Worm (Caenorhabditis elegans): Measurements from ENCODE around the gene ZK813.7.

DNA sequence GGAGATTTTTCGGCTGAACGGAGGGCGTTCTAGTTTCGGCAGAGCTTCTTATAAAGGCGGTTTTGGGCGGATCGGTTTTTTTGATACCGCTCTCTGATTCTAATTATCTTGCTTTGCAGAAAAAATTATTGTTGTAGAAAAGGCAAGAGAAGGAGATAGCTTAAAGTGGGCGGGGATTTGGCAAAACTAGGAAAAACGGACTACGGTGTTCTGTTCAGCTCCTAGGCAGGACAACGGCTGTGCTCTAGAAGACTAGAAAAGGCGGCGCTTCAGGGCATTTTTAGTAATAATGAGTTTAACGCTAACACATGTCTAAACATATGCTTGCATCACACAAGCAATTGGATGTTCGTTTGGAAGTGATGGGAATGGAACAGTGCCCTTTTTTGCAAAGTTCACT is 25.5 kb upstream of the ZK813.7 start, which contains the start of gene C04F6.7:
- no peak for TF ChIP-seq ztf-29 (GFP tag; IDR thresholded peaks at IDR 0.05)
- TF ChIP-seq ref-1 (GFP tag; conservative IDR thresholded peaks at IDR 0.05), result no peak
- no peak for TF ChIP-seq cog-1 (tag; optimal IDR thresholded peaks at IDR 0.05)
- no peak for TF ChIP-seq flt-1 (GFP tag; IDR thresholded peaks at IDR 0.05)
- TF ChIP-seq ztf-23 (GFP tag; IDR thresholded peaks at IDR 0.05), result no peak
- TF ChIP-seq klf-2 (GFP tag; conservative IDR thresholded peaks at IDR 0.05), result no peak
- TF ChIP-seq med-1 (GFP tag; optimal IDR thresholded peaks at IDR 0.05; ENCODE audit: insufficient read depth), result no peak
- no peak for TF ChIP-seq tab-1 (GFP tag; IDR thresholded peaks at IDR 0.05)
- no peak for TF ChIP-seq T22C8.4 (GFP tag; IDR thresholded peaks at IDR 0.05)

Measured in whole organism, midembryonic.